Worm (Caenorhabditis elegans): ENCODE results near the gene twk-11.

DNA sequence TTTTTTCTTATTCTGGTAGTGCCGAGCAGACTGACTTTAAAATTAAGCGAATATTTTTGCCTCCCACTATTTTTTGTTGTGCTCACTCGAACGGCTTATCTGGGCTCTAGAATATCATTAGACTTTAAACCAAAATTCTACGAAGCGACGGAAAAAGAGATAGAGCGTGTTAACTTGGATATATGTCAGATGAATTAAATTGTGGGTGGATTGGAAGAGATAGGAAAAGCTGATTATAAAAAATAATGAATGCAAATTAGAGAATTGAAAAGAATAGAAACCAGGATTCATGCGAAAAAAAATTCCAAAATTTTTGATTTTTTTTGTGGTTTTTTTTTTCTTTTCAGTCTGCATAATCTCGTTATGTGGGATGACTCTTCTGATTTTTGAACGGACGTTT lies 14.6 kb downstream of the twk-11 start, which contains the start of gene F20A1.4:
- no peak for TF ChIP-seq ceh-83 (GFP tag; optimal IDR thresholded peaks at IDR 0.05)
- no peak for TF ChIP-seq elt-3 (tag; optimal IDR thresholded peaks at IDR 0.05)
- TF ChIP-seq unc-62 (GFP tag; optimal IDR thresholded peaks at IDR 0.05): no peak
- TF ChIP-seq zip-8 (tag; optimal IDR thresholded peaks at IDR 0.05): no peak

Data from whole organism, mixed stage, embryonic.